Worm (Caenorhabditis elegans) whole organism, early embryonic: ENCODE results near the gene C14A11.6.

Experiments used
- aly-1 ChIP-seq: sonication (generic microtip); optimal IDR thresholded peaks from 2 replicates; lab custom pipeline; 2016; ENCODE audit warnings: missing genetic modification characterization, missing compliant biosample characterization
- ama-1 ChIP-seq: fragments of 150-350 bp; optimal IDR thresholded peaks from 2 replicates; lab custom pipeline; 2014
- ceh-13 ChIP-seq: fragments of 200-800 bp; sonication (Bioruptor generic); optimal IDR thresholded peaks from 2 replicates; lab custom pipeline; 2018; ENCODE audit warnings: mild to moderate bottlenecking, missing genetic modification characterization, missing compliant biosample characterization
- ets-7 ChIP-seq: sonication (generic microtip); optimal IDR thresholded peaks from 2 replicates; lab custom pipeline; 2016; ENCODE audit warnings: missing genotype, missing genetic modification characterization, missing compliant biosample characterization
- flt-1 ChIP-seq: fragments of 200-800 bp; sonication (Bioruptor generic); IDR thresholded peaks from 2 replicates; pipeline ENCODE4 v1.3.6; 2022; ENCODE audit warnings: missing genetic modification characterization, missing compliant biosample characterization
- hmg-4 ChIP-seq: fragments of 200-800 bp; sonication (Bioruptor generic); optimal IDR thresholded peaks from 2 replicates; lab custom pipeline; 2018; ENCODE audit warnings: mild to moderate bottlenecking, missing genetic modification characterization, missing compliant biosample characterization
- hnd-1 ChIP-seq: sonication (generic microtip); optimal IDR thresholded peaks from 2 replicates; lab custom pipeline; 2016; ENCODE audit warnings: missing genetic modification characterization, missing compliant biosample characterization
- scrt-1 ChIP-seq: fragments of 200-800 bp; sonication (Bioruptor generic); IDR thresholded peaks from 2 replicates; pipeline ENCODE4 v1.3.6; 2022; ENCODE audit warnings: missing genetic modification characterization, missing compliant biosample characterization
- sea-1 ChIP-seq: fragments of 200-800 bp; sonication (Bioruptor generic); conservative IDR thresholded peaks from 2 replicates; pipeline ENCODE4 v1.3.6; 2022; ENCODE audit warnings: missing genetic modification characterization, missing compliant biosample characterization
- tra-4 ChIP-seq: sonication (generic microtip); optimal IDR thresholded peaks from 2 replicates; lab custom pipeline; 2017; ENCODE audit warnings: missing genetic modification characterization, missing compliant biosample characterization

DNA sequence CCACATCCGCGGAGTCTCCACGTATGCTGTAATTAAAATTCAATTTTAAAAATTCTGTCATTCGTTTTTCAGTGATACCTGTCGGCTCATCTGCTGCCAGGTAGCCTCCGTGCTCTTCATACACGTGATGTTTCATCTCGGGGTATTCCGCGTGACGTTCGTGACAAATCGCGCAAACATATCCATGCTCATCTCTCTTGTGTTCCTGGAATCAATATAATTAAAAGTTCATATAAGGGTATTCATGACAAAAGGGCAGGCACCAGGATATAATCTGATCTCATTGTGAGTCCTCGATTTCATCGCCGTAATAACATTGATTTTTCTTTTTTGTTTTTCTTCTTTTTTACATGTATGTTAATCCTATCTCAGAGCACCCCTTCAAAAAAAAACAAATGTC, 40.0 kb upstream of the C14A11.6 start:
- TF ChIP-seq ama-1 = no peak
- TF ChIP-seq hmg-4 (GFP tag; lab: Kevin White, UChicago) = no peak
- no peak for TF ChIP-seq ceh-13 (GFP tag; lab: Kevin White, UChicago)
- no peak for TF ChIP-seq flt-1 (GFP tag; lab: Robert Waterston, UW)
- TF ChIP-seq scrt-1 (GFP tag; lab: Robert Waterston, UW) = no peak
- TF ChIP-seq aly-1 (tag; lab: Kevin White, UChicago) = no peak
- TF ChIP-seq sea-1 = no peak
- TF ChIP-seq tra-4 (tag; lab: Kevin White, UChicago) = no peak
- TF ChIP-seq ets-7 = no peak
- TF ChIP-seq hnd-1 (tag; lab: Kevin White, UChicago) = no peak
